Worm (Caenorhabditis elegans) whole organism, late embryonic: ENCODE data around the gene Y67H2A.2.
A peak's percentile ranks its signal among the peaks of the same experiment; 100 is the strongest.

Source experiments
- C08G9.2 ChIP-seq: sonication (generic microtip); optimal IDR thresholded peaks from 2 replicates; lab custom pipeline; 2016; ENCODE audit warnings: mild to moderate bottlenecking, missing genetic modification characterization, moderate library complexity, missing compliant biosample characterization
- C38D4.7 ChIP-seq: fragments of 200-800 bp; sonication (Bioruptor generic); optimal IDR thresholded peaks from 2 replicates; lab custom pipeline; 2018; ENCODE audit warnings: mild to moderate bottlenecking, missing genetic modification characterization, moderate library complexity, missing compliant biosample characterization
- ahr-1 ChIP-seq: sonication (generic microtip); optimal IDR thresholded peaks from 2 replicates; lab custom pipeline; 2016; ENCODE audit warnings: missing genetic modification characterization, missing compliant biosample characterization
- ama-1 ChIP-seq: fragments of 150-350 bp; optimal IDR thresholded peaks from 2 replicates; lab custom pipeline; 2014
- ceh-18 ChIP-seq: sonication (generic microtip); optimal IDR thresholded peaks from 2 replicates; lab custom pipeline; 2016; ENCODE audit warnings: missing genetic modification characterization, missing compliant biosample characterization
- ceh-19 ChIP-seq: fragments of 200-800 bp; sonication (Bioruptor generic); optimal IDR thresholded peaks from 2 replicates; lab custom pipeline; 2018; ENCODE audit warnings: mild to moderate bottlenecking, missing genetic modification characterization, missing compliant biosample characterization
- ceh-2 ChIP-seq: sonication (generic microtip); optimal IDR thresholded peaks from 2 replicates; lab custom pipeline; 2016; ENCODE audit warnings: missing genotype, missing genetic modification characterization, missing compliant biosample characterization
- ceh-24 ChIP-seq: sonication (generic microtip); optimal IDR thresholded peaks from 2 replicates; lab custom pipeline; 2016; ENCODE audit warnings: mild to moderate bottlenecking, missing genetic modification characterization, missing compliant biosample characterization
- ceh-31 ChIP-seq: sonication (generic microtip); optimal IDR thresholded peaks from 2 replicates; lab custom pipeline; 2016; ENCODE audit warnings: missing genetic modification characterization, missing compliant biosample characterization
- ceh-45 ChIP-seq: fragments of 200-800 bp; sonication (Bioruptor generic); IDR thresholded peaks from 2 replicates; pipeline ENCODE4 v1.3.6; 2022; ENCODE audit warnings: missing genetic modification reagents, missing genetic modification characterization, missing compliant biosample characterization
- ceh-6 ChIP-seq: fragments of 200-800 bp; sonication (Bioruptor generic); optimal IDR thresholded peaks from 2 replicates; lab custom pipeline; 2018; ENCODE audit warnings: mild to moderate bottlenecking, missing genetic modification characterization, missing compliant biosample characterization
- dve-1 ChIP-seq: sonication (generic microtip); optimal IDR thresholded peaks from 2 replicates; lab custom pipeline; 2017; ENCODE audit warnings: antibody characterized with exemption, mild to moderate bottlenecking, missing genetic modification characterization, missing compliant biosample characterization
- elt-2 ChIP-seq: sonication (generic microtip); optimal IDR thresholded peaks from 2 replicates; lab custom pipeline; 2016; ENCODE audit warnings: missing genetic modification reagents, missing genetic modification characterization, missing compliant biosample characterization
- fax-1 ChIP-seq: sonication (generic microtip); optimal IDR thresholded peaks from 2 replicates; lab custom pipeline; 2016; ENCODE audit warnings: missing genotype, missing genetic modification characterization, missing compliant biosample characterization
- fkh-10 ChIP-seq: fragments of 150-350 bp; optimal IDR thresholded peaks from 2 replicates; lab custom pipeline; 2014; ENCODE audit warnings: missing biosample characterization, missing genetic modification reagents, missing genetic modification characterization
- gmeb-2 ChIP-seq: sonication (generic microtip); optimal IDR thresholded peaks from 2 replicates; lab custom pipeline; 2016; ENCODE audit warnings: missing genetic modification characterization, inconsistent platforms, missing compliant biosample characterization
- hlh-15 ChIP-seq: sonication (generic microtip); optimal IDR thresholded peaks from 2 replicates; lab custom pipeline; 2016; ENCODE audit warnings: missing genetic modification characterization, missing compliant biosample characterization
- lim-6 ChIP-seq: sonication (generic microtip); optimal IDR thresholded peaks from 2 replicates; lab custom pipeline; 2016; ENCODE audit warnings: missing genetic modification characterization, missing compliant biosample characterization
- lin-11 ChIP-seq: fragments of 200-800 bp; sonication (Bioruptor generic); optimal IDR thresholded peaks from 2 replicates; lab custom pipeline; 2018; ENCODE audit warnings: mild to moderate bottlenecking, missing genetic modification characterization, missing compliant biosample characterization
- nfya-1 ChIP-seq: sonication (generic microtip); optimal IDR thresholded peaks from 2 replicates; lab custom pipeline; 2017; ENCODE audit warnings: missing genetic modification characterization, mild to moderate bottlenecking, missing compliant biosample characterization, antibody characterized with exemption, moderate library complexity
- nhr-11 ChIP-seq: fragments of 150-350 bp; optimal IDR thresholded peaks from 2 replicates; lab custom pipeline; 2014; ENCODE audit warnings: missing biosample characterization, missing genetic modification characterization
- nhr-232 ChIP-seq: sonication (generic microtip); optimal IDR thresholded peaks from 2 replicates; lab custom pipeline; 2016; ENCODE audit warnings: missing genetic modification characterization, missing compliant biosample characterization
- pat-9 ChIP-seq: fragments of 200-800 bp; sonication (Bioruptor generic); optimal IDR thresholded peaks from 2 replicates; lab custom pipeline; 2018; ENCODE audit warnings: mild to moderate bottlenecking, missing genetic modification characterization, moderate library complexity, missing compliant biosample characterization
- pros-1 ChIP-seq: fragments of 150-350 bp; optimal IDR thresholded peaks from 2 replicates; lab custom pipeline; 2014; ENCODE audit warnings: missing biosample characterization, missing genetic modification reagents, missing genetic modification characterization
- ref-2 ChIP-seq: sonication (generic microtip); optimal IDR thresholded peaks from 2 replicates; lab custom pipeline; 2016; ENCODE audit warnings: missing genetic modification characterization, missing compliant biosample characterization
- sox-2 ChIP-seq: fragments of 200-800 bp; sonication (Bioruptor generic); IDR thresholded peaks from 2 replicates; pipeline ENCODE4 v1.3.6; 2022; ENCODE audit warnings: missing genetic modification reagents, missing genetic modification characterization, missing compliant biosample characterization
- syd-9 ChIP-seq: sonication (generic microtip); optimal IDR thresholded peaks from 2 replicates; lab custom pipeline; 2016; ENCODE audit warnings: mild to moderate bottlenecking, missing genetic modification characterization, moderate library complexity, missing compliant biosample characterization
- tbx-2 ChIP-seq: sonication (generic microtip); optimal IDR thresholded peaks from 2 replicates; lab custom pipeline; 2016; ENCODE audit warnings: missing genetic modification characterization, missing compliant biosample characterization
- tbx-7 ChIP-seq: sonication (generic microtip); optimal IDR thresholded peaks from 2 replicates; lab custom pipeline; 2016; ENCODE audit warnings: missing genotype, missing genetic modification characterization, missing compliant biosample characterization
- ttx-3 ChIP-seq: sonication (generic microtip); optimal IDR thresholded peaks from 2 replicates; lab custom pipeline; 2016; ENCODE audit warnings: missing genetic modification reagents, missing genetic modification characterization, missing compliant biosample characterization
- unc-42 ChIP-seq: sonication (generic microtip); optimal IDR thresholded peaks from 2 replicates; lab custom pipeline; 2016; ENCODE audit warnings: missing genotype, missing genetic modification characterization, missing compliant biosample characterization
- unc-86 ChIP-seq: sonication (generic microtip); optimal IDR thresholded peaks from 2 replicates; lab custom pipeline; 2016; ENCODE audit warnings: missing genetic modification characterization, missing compliant biosample characterization
- ztf-16 ChIP-seq: sonication (generic microtip); optimal IDR thresholded peaks from 2 replicates; lab custom pipeline; 2017; ENCODE audit warnings: missing genetic modification characterization, missing compliant biosample characterization

Y67H2A.2 gene

ce11 chrIV:13289321-13289720 lies 8.3 kb downstream of the Y67H2A.2 start, which contains the start of gene Y67H2A.10 (continued):
- TF ChIP-seq C08G9.2 (peak; percentile 80), elt-2 (tag; lab: Kevin White, UChicago) (peak; percentile 47), C38D4.7 (GFP tag; lab: Kevin White, UChicago) (no peak), gmeb-2 (no peak), ama-1 (lab: Kevin White, UChicago) (no peak), ahr-1 (tag; lab: Kevin White, UChicago) (no peak), ztf-16 (tag; lab: Kevin White, UChicago) (no peak), lim-6 (tag; lab: Kevin White, UChicago) (no peak), fkh-10 (GFP tag; lab: Kevin White, UChicago) (no peak), pat-9 (tag; lab: Kevin White, UChicago) (no peak), dve-1 (tag; lab: Kevin White, UChicago) (no peak), fax-1 (tag; lab: Kevin White, UChicago) (no peak), ref-2 (tag; lab: Kevin White, UChicago) (no peak), nhr-11 (no peak), tbx-7 (tag; lab: Kevin White, UChicago) (peak; percentile 22), pros-1 (tag; lab: Kevin White, UChicago) (no peak), ceh-24 (tag; lab: Kevin White, UChicago) (no peak), hlh-15 (tag; lab: Kevin White, UChicago) (no peak)
- TF ChIP-seq, all 69 proteins: peak for 9

- TF ChIP-seq ceh-19 (GFP tag; lab: Kevin White, UChicago) (no peak), syd-9 (tag; lab: Kevin White, UChicago) (no peak), nhr-232 (no peak), tbx-7 (tag; lab: Kevin White, UChicago) (no peak), lin-11 (tag; lab: Kevin White, UChicago) (no peak), unc-86 (tag; lab: Kevin White, UChicago) (no peak), sox-2 (no peak), tbx-2 (no peak), C38D4.7 (GFP tag; lab: Kevin White, UChicago) (no peak), lim-6 (tag; lab: Kevin White, UChicago) (no peak), gmeb-2 (no peak), ceh-6 (no peak), ceh-18 (tag; lab: Kevin White, UChicago) (no peak), ttx-3 (tag; lab: Kevin White, UChicago) (no peak)
Observed at ce11 chrIV:13282778-13283177, 14.8 kb downstream of the Y67H2A.2 start, which contains the start of gene cpsf-3. Gene cpsf-3 (minus strand): TSS chrIV:13282878.

- no peak for TF ChIP-seq ceh-45 (GFP tag; lab: Robert Waterston, UW)
- TF ChIP-seq unc-42, result peak; percentile 36
- TF ChIP-seq ceh-6, result no peak
- TF ChIP-seq ceh-31 (tag; lab: Kevin White, UChicago), result peak; percentile 22
- TF ChIP-seq nfya-1 (tag; lab: Kevin White, UChicago), result peak; percentile 17
- TF ChIP-seq fax-1 (tag; lab: Kevin White, UChicago), result peak; percentile 44
- peak; percentile 12 for TF ChIP-seq ceh-18 (tag; lab: Kevin White, UChicago)
- TF ChIP-seq, all 69 proteins: peak for 5
Observed at ce11 chrIV:13272494-13272893, 25.1 kb downstream of the Y67H2A.2 start, which contains the start of gene unc-26. Gene unc-26 (minus strand): TSS chrIV:13272516.

- no peak for TF ChIP-seq ahr-1 (tag; lab: Kevin White, UChicago)
- TF ChIP-seq nfya-1 (tag; lab: Kevin White, UChicago), result peak; percentile 84
- TF ChIP-seq, all 69 proteins: peak for 1
Observed at ce11 chrIV:13268385-13268784, 29.2 kb downstream of the Y67H2A.2 start.

ce11 chrIV:13262849-13263248 lies 34.8 kb downstream of the Y67H2A.2 start:
- TF ChIP-seq ceh-2 (tag; lab: Kevin White, UChicago), result peak; percentile 29
